Fruit fly (Drosophila melanogaster) whole organism, embryonic: Measurements from ENCODE around the gene Sox102F.

ENCODE experiments used
- Ada2b ChIP-seq: fragments of 200-800 bp; sonication (Bioruptor generic); IDR thresholded peaks from 2 replicates; pipeline ENCODE4 v1.3.6; 2022; ENCODE audit warnings: missing biosample characterization, missing genetic modification characterization
- BEAF-32 ChIP-seq: fragments of 200-800 bp; sonication (Bioruptor generic); optimal IDR thresholded peaks from 3 replicates; lab custom pipeline; 2017; ENCODE audit warnings: missing biosample characterization, missing genetic modification characterization, mild to moderate bottlenecking, moderate library complexity, missing genetic modification reagents
- CG11085 ChIP-seq: fragments of 200-800 bp; sonication (Bioruptor generic); IDR thresholded peaks from 2 replicates; pipeline ENCODE4 v1.3.6; 2022; ENCODE audit warnings: missing biosample characterization, missing genetic modification characterization
- CG12299 ChIP-seq: fragments of 200-800 bp; sonication (Bioruptor generic); optimal IDR thresholded peaks from 2 replicates; lab custom pipeline; 2018; ENCODE audit warnings: missing biosample characterization, mild to moderate bottlenecking, missing genetic modification characterization
- CG13775 ChIP-seq: fragments of 200-800 bp; sonication (Bioruptor generic); optimal IDR thresholded peaks from 3 replicates; lab custom pipeline; 2017; ENCODE audit warnings: missing biosample characterization, mild to moderate bottlenecking, missing genetic modification characterization
- CG14014 ChIP-seq: fragments of 200-800 bp; sonication (Bioruptor generic); IDR thresholded peaks from 2 replicates; pipeline ENCODE4 v1.3.6; 2022; ENCODE audit warnings: missing biosample characterization, missing genetic modification characterization
- CG16815 ChIP-seq: fragments of 200-800 bp; sonication (Bioruptor generic); optimal IDR thresholded peaks from 3 replicates; lab custom pipeline; 2017; ENCODE audit warnings: missing biosample characterization, mild to moderate bottlenecking, missing genetic modification characterization
- CG17802 ChIP-seq: fragments of 200-800 bp; sonication (Bioruptor generic); optimal IDR thresholded peaks from 2 replicates; lab custom pipeline; 2018; ENCODE audit warnings: missing biosample characterization, mild to moderate bottlenecking, missing genetic modification characterization, moderate library complexity
- CG2116 ChIP-seq: fragments of 200-800 bp; sonication (Bioruptor generic); optimal IDR thresholded peaks from 3 replicates; lab custom pipeline; 2018; ENCODE audit warnings: missing biosample characterization, mild to moderate bottlenecking, missing genetic modification characterization
- CG43689 ChIP-seq: fragments of 200-800 bp; sonication (Bioruptor generic); IDR thresholded peaks from 2 replicates; pipeline ENCODE4 v1.3.6; 2022; ENCODE audit warnings: missing biosample characterization, missing genetic modification characterization
- CG4617 ChIP-seq: fragments of 200-800 bp; sonication (Bioruptor generic); optimal IDR thresholded peaks from 3 replicates; lab custom pipeline; 2016; ENCODE audit warnings: missing biosample characterization, missing genetic modification characterization, borderline replicate concordance
- CG7357 ChIP-seq: fragments of 200-800 bp; sonication (Bioruptor generic); IDR thresholded peaks from 3 replicates; pipeline ENCODE4 v1.3.6; 2022; ENCODE audit warnings: missing biosample characterization, missing genetic modification characterization
- CG7786 ChIP-seq: fragments of 200-800 bp; sonication (Bioruptor generic); optimal IDR thresholded peaks from 2 replicates; lab custom pipeline; 2016; ENCODE audit warnings: missing biosample characterization, missing genetic modification characterization
- CG8089 ChIP-seq: fragments of 200-800 bp; sonication (Bioruptor generic); optimal IDR thresholded peaks from 3 replicates; lab custom pipeline; 2016; ENCODE audit warnings: missing biosample characterization, missing genetic modification characterization
- CG8290 ChIP-seq, 3 experiments: fragments of 200-800 bp; sonication (Bioruptor generic); optimal IDR thresholded peaks; 2 replicates each; lab custom pipeline; 2016 to 2019; ENCODE audit warnings: missing biosample characterization in 3 of 3, missing genetic modification characterization in 3 of 3, mild to moderate bottlenecking in 2 of 3, moderate library complexity in 1 of 3
- CG9609 ChIP-seq: fragments of 200-800 bp; sonication (Bioruptor generic); optimal IDR thresholded peaks from 3 replicates; lab custom pipeline; 2016; ENCODE audit warnings: missing biosample characterization, missing genetic modification characterization
- CG9797 ChIP-seq: fragments of 200-800 bp; sonication (Bioruptor generic); optimal IDR thresholded peaks from 3 replicates; lab custom pipeline; 2018; ENCODE audit warnings: missing biosample characterization, mild to moderate bottlenecking, missing genetic modification characterization
- CG9876 ChIP-seq: fragments of 200-800 bp; sonication (Bioruptor generic); optimal IDR thresholded peaks from 2 replicates; lab custom pipeline; 2016; ENCODE audit warnings: missing biosample characterization, missing genetic modification characterization
- Camta ChIP-seq: fragments of 200-800 bp; sonication (Bioruptor generic); optimal IDR thresholded peaks from 2 replicates; lab custom pipeline; 2016; ENCODE audit warnings: missing biosample characterization, missing genetic modification characterization
- Chrac-16 ChIP-seq: fragments of 200-800 bp; sonication (Bioruptor generic); optimal IDR thresholded peaks from 3 replicates; lab custom pipeline; 2016; ENCODE audit warnings: missing biosample characterization, missing genetic modification characterization
- Dfd ChIP-seq, 2 experiments: fragments of >200 bp; optimal IDR thresholded peaks; 2 replicates each; lab custom pipeline; 2017; ENCODE audit warnings: missing biosample characterization in 2 of 2, missing genetic modification characterization in 2 of 2
- Dip3 ChIP-seq: fragments of 200-800 bp; sonication (Bioruptor generic); optimal IDR thresholded peaks from 3 replicates; lab custom pipeline; 2016; ENCODE audit warnings: missing biosample characterization, missing genetic modification characterization
- Eip74EF ChIP-seq, 2 experiments: fragments of 200-800 bp in 1 of 2; fragments of >200 bp in 1 of 2; sonication (Bioruptor generic) in 1 of 2; optimal IDR thresholded peaks; 2 replicates each; lab custom pipeline; 2017 to 2019; ENCODE audit warnings: missing biosample characterization in 2 of 2, missing genetic modification characterization in 2 of 2, mild to moderate bottlenecking in 1 of 2, moderate library complexity in 1 of 2
- Ets97D ChIP-seq: fragments of 200-800 bp; sonication (Bioruptor generic); optimal IDR thresholded peaks from 3 replicates; lab custom pipeline; 2016; ENCODE audit warnings: missing biosample characterization, missing genetic modification characterization
- Fer1 ChIP-seq: fragments of 200-800 bp; sonication (Bioruptor generic); optimal IDR thresholded peaks from 2 replicates; lab custom pipeline; 2017; ENCODE audit warnings: missing biosample characterization, mild to moderate bottlenecking, missing genetic modification characterization
- HmgD ChIP-seq: fragments of 200-800 bp; sonication (Bioruptor generic); optimal IDR thresholded peaks from 3 replicates; lab custom pipeline; 2016; ENCODE audit warnings: missing biosample characterization, missing genetic modification characterization
- Hr3 ChIP-seq: fragments of 200-800 bp; sonication (Bioruptor generic); optimal IDR thresholded peaks from 3 replicates; lab custom pipeline; 2016; ENCODE audit warnings: missing biosample characterization, missing genetic modification characterization
- Hr78 ChIP-seq, 2 experiments: fragments of 200-800 bp in 1 of 2; fragments of >200 bp in 1 of 2; sonication (Bioruptor generic) in 1 of 2; optimal IDR thresholded peaks; 2 replicates each; lab custom pipeline; 2017 to 2019; ENCODE audit warnings: missing biosample characterization in 2 of 2, missing genetic modification characterization in 2 of 2, mild to moderate bottlenecking in 1 of 2, moderate library complexity in 1 of 2
- Hsf ChIP-seq: fragments of 200-800 bp; sonication (Bioruptor generic); optimal IDR thresholded peaks from 3 replicates; lab custom pipeline; 2016; ENCODE audit warnings: missing biosample characterization, missing genetic modification characterization
- MBD-R2 ChIP-seq: fragments of 200-800 bp; sonication (Bioruptor generic); IDR thresholded peaks from 2 replicates; pipeline ENCODE4 v1.3.6; 2022; ENCODE audit warnings: missing biosample characterization, missing genetic modification characterization
- Mad ChIP-seq: fragments of 200-800 bp; sonication (Bioruptor generic); optimal IDR thresholded peaks from 2 replicates; lab custom pipeline; 2016; ENCODE audit warnings: missing biosample characterization, missing genetic modification characterization
- Neu2 ChIP-seq: fragments of 200-800 bp; sonication (Bioruptor generic); optimal IDR thresholded peaks from 3 replicates; lab custom pipeline; 2016; ENCODE audit warnings: missing biosample characterization, missing genetic modification characterization, borderline replicate concordance
- Pdp1 ChIP-seq, 2 experiments: fragments of 200-800 bp; sonication (Bioruptor generic); optimal IDR thresholded peaks; 3 replicates each; lab custom pipeline; 2016; ENCODE audit warnings: missing biosample characterization in 2 of 2, missing genetic modification characterization in 2 of 2, mild to moderate bottlenecking in 1 of 2, moderate library complexity in 1 of 2
- Sry-δ ChIP-seq: fragments of 200-800 bp; sonication (Bioruptor generic); optimal IDR thresholded peaks from 2 replicates; lab custom pipeline; 2016; ENCODE audit warnings: missing biosample characterization, missing genetic modification characterization
- Xbp1 ChIP-seq: fragments of 200-800 bp; sonication (Bioruptor generic); optimal IDR thresholded peaks from 3 replicates; lab custom pipeline; 2016; ENCODE audit warnings: missing biosample characterization, mild to moderate bottlenecking, missing genetic modification characterization
- ash1 ChIP-seq: fragments of 200-800 bp; sonication (Bioruptor generic); optimal IDR thresholded peaks from 2 replicates; lab custom pipeline; 2018; ENCODE audit warnings: missing biosample characterization, mild to moderate bottlenecking, missing genetic modification characterization
- chn ChIP-seq: fragments of 200-800 bp; sonication (Bioruptor generic); optimal IDR thresholded peaks from 2 replicates; lab custom pipeline; 2016; ENCODE audit warnings: missing biosample characterization, missing genetic modification characterization
- dmrt11E ChIP-seq: fragments of 200-800 bp; sonication (Bioruptor generic); optimal IDR thresholded peaks from 3 replicates; lab custom pipeline; 2018; ENCODE audit warnings: missing biosample characterization, mild to moderate bottlenecking, missing genetic modification characterization, moderate library complexity
- dpn ChIP-seq, 2 experiments: fragments of 200-800 bp; sonication (Bioruptor generic); optimal IDR thresholded peaks; 3 replicates each; lab custom pipeline; 2016; ENCODE audit warnings: missing biosample characterization in 2 of 2, missing genetic modification characterization in 2 of 2
- gfzf ChIP-seq: fragments of 200-800 bp; sonication (Bioruptor generic); optimal IDR thresholded peaks from 2 replicates; lab custom pipeline; 2016; ENCODE audit warnings: missing biosample characterization, mild to moderate bottlenecking, missing genetic modification characterization, moderate library complexity
- lbe ChIP-seq: fragments of 200-800 bp; sonication (Bioruptor generic); optimal IDR thresholded peaks from 2 replicates; lab custom pipeline; 2016; ENCODE audit warnings: missing biosample characterization, mild to moderate bottlenecking, missing genetic modification characterization
- lola ChIP-seq, 3 experiments: fragments of >200 bp in 2 of 3; fragments of 200-800 bp in 1 of 3; sonication (Bioruptor generic) in 1 of 3; optimal IDR thresholded peaks; 2 replicates each; lab custom pipeline; 2017 to 2019; ENCODE audit warnings: missing biosample characterization in 3 of 3, missing genetic modification characterization in 3 of 3, mild to moderate bottlenecking in 1 of 3, moderate library complexity in 1 of 3
- luna ChIP-seq: fragments of 200-800 bp; sonication (Bioruptor generic); optimal IDR thresholded peaks from 2 replicates; lab custom pipeline; 2016; ENCODE audit warnings: missing biosample characterization, missing genetic modification characterization
- ro ChIP-seq: fragments of 200-800 bp; sonication (Bioruptor generic); IDR thresholded peaks from 2 replicates; pipeline ENCODE4 v1.3.6; 2022; ENCODE audit warnings: missing biosample characterization, missing genetic modification characterization
- shn ChIP-seq: fragments of 200-800 bp; sonication (Bioruptor generic); optimal IDR thresholded peaks from 3 replicates; lab custom pipeline; 2016; ENCODE audit warnings: missing biosample characterization, missing genetic modification characterization
- tll ChIP-seq, 2 experiments: fragments of 200-800 bp in 1 of 2; fragments of >200 bp in 1 of 2; sonication (Bioruptor generic) in 1 of 2; optimal IDR thresholded peaks; 2 replicates each; lab custom pipeline; 2017 to 2019; ENCODE audit warnings: missing biosample characterization in 2 of 2, missing genetic modification characterization in 2 of 2, mild to moderate bottlenecking in 1 of 2, moderate library complexity in 1 of 2
- wek ChIP-seq: fragments of 200-800 bp; sonication (Bioruptor generic); optimal IDR thresholded peaks from 3 replicates; lab custom pipeline; 2018; ENCODE audit warnings: missing biosample characterization, mild to moderate bottlenecking, missing genetic modification characterization, moderate library complexity

Gene Sox102F

DNA sequence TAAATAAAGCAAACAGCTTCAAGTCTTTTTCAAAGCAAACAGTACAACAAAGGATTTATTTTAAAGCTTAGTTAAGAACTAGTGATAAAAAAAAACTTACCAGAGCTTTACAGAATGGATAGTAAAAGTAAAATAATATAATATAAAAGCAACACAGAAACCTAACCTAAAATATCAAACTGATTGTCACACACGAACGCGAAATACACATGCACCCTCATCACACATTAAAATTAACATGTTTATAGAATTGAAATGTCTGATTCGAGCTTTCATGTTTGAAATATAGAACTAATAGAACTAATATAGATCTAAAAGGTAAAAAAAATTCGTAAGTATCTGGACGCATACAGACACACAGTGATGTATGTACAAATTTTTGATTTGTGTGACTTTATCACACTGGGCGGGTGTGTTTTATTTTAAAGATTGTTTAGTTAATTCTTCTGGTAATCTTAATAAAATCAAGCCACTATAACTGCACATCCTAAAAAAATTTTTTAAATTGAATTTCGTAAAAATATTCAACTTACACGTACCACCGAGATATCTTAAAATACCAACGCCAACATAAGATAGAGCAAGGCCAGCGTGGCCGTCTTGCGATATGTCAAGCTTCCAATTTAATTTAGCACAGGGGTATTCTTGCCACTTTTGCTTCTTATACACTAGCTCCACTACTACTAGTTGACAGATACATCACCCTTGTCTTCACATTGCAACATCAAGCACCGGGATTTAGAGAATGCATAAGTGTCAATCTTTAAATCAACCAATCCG is 32.4 kb upstream of the Sox102F start, which contains the start of gene Gyf (continued):
- TF ChIP-seq Neu2 (GFP tag; lab: Kevin White, UChicago) = no peak
- peak; percentile 26 for TF ChIP-seq CG7786 (GFP tag; lab: Kevin White, UChicago)
- peak; percentile 78 for TF ChIP-seq CG9797 (GFP tag; lab: Kevin White, UChicago)
- TF ChIP-seq Hsf (GFP tag; lab: Kevin White, UChicago) = peak; percentile 2
- no peak for TF ChIP-seq CG16815 (GFP tag; lab: Kevin White, UChicago)
- TF ChIP-seq Hr3 (GFP tag; lab: Kevin White, UChicago) = no peak
- TF ChIP-seq dmrt11E (tag; lab: Kevin White, UChicago) = peak; percentile 29
- TF ChIP-seq shn (GFP tag; lab: Kevin White, UChicago) = peak; percentile 54
- peak in 1 of 3 experiments; percentile 77 for TF ChIP-seq lola (GFP tag; optimal IDR thresholded peaks at IDR 0.05; lab: Kevin White, UChicago)
- peak in 1 of 2 experiments; percentile 21 for TF ChIP-seq dpn (GFP tag; optimal IDR thresholded peaks at IDR 0.05; lab: Kevin White, UChicago)
- TF ChIP-seq CG43689 (GFP tag; lab: Robert Waterston, UW) = no peak
- 0 out of 2 replicates have a peak, but pooled peaks have one; percentile 23 for TF ChIP-seq Ada2b (GFP tag; lab: Robert Waterston, UW)
- TF ChIP-seq CG8089 = peak; percentile 86
- no peak for TF ChIP-seq Camta
- TF ChIP-seq CG9609 (GFP tag; lab: Kevin White, UChicago) = peak; percentile 29
- peak; percentile 47 for TF ChIP-seq CG4617
- peak; percentile 36 for TF ChIP-seq Dip3
- TF ChIP-seq ro = no peak
- TF ChIP-seq MBD-R2 (GFP tag; lab: Robert Waterston, UW) = peak; percentile 64
- peak; percentile 58 for TF ChIP-seq CG9876 (GFP tag; lab: Kevin White, UChicago)
- TF ChIP-seq Fer1 (GFP tag; lab: Kevin White, UChicago) = peak; percentile 13
- peak in 1 of 2 experiments; percentile 74 for TF ChIP-seq tll (GFP tag; optimal IDR thresholded peaks at IDR 0.05; lab: Kevin White, UChicago)
- TF ChIP-seq Ets97D (GFP tag; lab: Kevin White, UChicago) = peak; percentile 81
- TF ChIP-seq CG14014 (GFP tag; lab: Robert Waterston, UW) = no peak
- peak; percentile 99 for TF ChIP-seq CG7357 (GFP tag; lab: Robert Waterston, UW)
- peak; percentile 90 for TF ChIP-seq CG8290 (GFP tag; optimal IDR thresholded peaks at IDR 0.05; lab: Kevin White, UChicago)
- TF ChIP-seq CG8290 (tag; optimal IDR thresholded peaks at IDR 0.05; lab: Kevin White, UChicago) = peak; percentile 77 to 93
- peak in 1 of 2 experiments; percentile 91 for TF ChIP-seq Dfd (GFP tag; optimal IDR thresholded peaks at IDR 0.05; lab: Kevin White, UChicago)
- peak; percentile 23 for TF ChIP-seq Mad (GFP tag; lab: Kevin White, UChicago)
- no peak for TF ChIP-seq chn (GFP tag; lab: Kevin White, UChicago)
- no peak for TF ChIP-seq ash1 (GFP tag; lab: Kevin White, UChicago)
- TF ChIP-seq lbe (GFP tag; lab: Kevin White, UChicago) = no peak
- no peak for TF ChIP-seq Eip74EF (GFP tag; optimal IDR thresholded peaks at IDR 0.05; lab: Kevin White, UChicago)
- TF ChIP-seq Xbp1 (GFP tag; lab: Kevin White, UChicago) = peak; percentile 50
- peak in 1 of 2 experiments; percentile 35 for TF ChIP-seq Pdp1 (GFP tag; optimal IDR thresholded peaks at IDR 0.05; lab: Kevin White, UChicago)
- TF ChIP-seq CG11085 (GFP tag; lab: Robert Waterston, UW) = 0 out of 2 replicates have a peak, but pooled peaks have one; percentile 29
- peak; percentile 64 for TF ChIP-seq BEAF-32 (GFP tag; lab: Kevin White, UChicago)
- peak; percentile 100 for TF ChIP-seq CG17802 (tag; lab: Kevin White, UChicago)
- TF ChIP-seq gfzf (GFP tag; lab: Kevin White, UChicago) = peak; percentile 87
- peak; percentile 98 for TF ChIP-seq wek (GFP tag; lab: Kevin White, UChicago)
- peak; percentile 0 for TF ChIP-seq luna
- TF ChIP-seq CG2116 (GFP tag; lab: Kevin White, UChicago) = peak; percentile 48
- no peak for TF ChIP-seq Chrac-16 (GFP tag; lab: Kevin White, UChicago)
- TF ChIP-seq CG13775 = peak; percentile 27
- peak in 1 of 2 experiments; percentile 50 for TF ChIP-seq Hr78 (GFP tag; optimal IDR thresholded peaks at IDR 0.05; lab: Kevin White, UChicago)
- TF ChIP-seq CG12299 (tag; lab: Kevin White, UChicago) = no peak
- peak; percentile 70 for TF ChIP-seq Sry-δ (GFP tag; lab: Kevin White, UChicago)
- peak; percentile 82 for TF ChIP-seq HmgD (GFP tag; lab: Kevin White, UChicago)
